Fruit fly (Drosophila melanogaster) whole organism, embryonic: ENCODE results near the gene CG31875.

Source experiments
- Bgb ChIP-seq: fragments of 200-800 bp; sonication (Bioruptor generic); IDR thresholded peaks from 2 replicates; pipeline ENCODE4 v1.3.6; 2022; ENCODE audit warnings: missing biosample characterization, missing genetic modification characterization; ENCODE audit not compliant: partially characterized antibody
- CG13287 ChIP-seq: fragments of 200-800 bp; sonication (Bioruptor generic); IDR thresholded peaks from 2 replicates; pipeline ENCODE4 v1.3.6; 2022; ENCODE audit warnings: missing biosample characterization, missing genetic modification characterization; ENCODE audit not compliant: partially characterized antibody
- CG13775 ChIP-seq: fragments of 200-800 bp; sonication (Bioruptor generic); optimal IDR thresholded peaks from 3 replicates; lab custom pipeline; 2017; ENCODE audit warnings: missing biosample characterization, mild to moderate bottlenecking, missing genetic modification characterization
- CG18619 ChIP-seq: fragments of 200-800 bp; sonication (Bioruptor generic); optimal IDR thresholded peaks from 3 replicates; lab custom pipeline; 2017; ENCODE audit warnings: missing biosample characterization, mild to moderate bottlenecking, missing genetic modification characterization
- CG2120 ChIP-seq: fragments of 200-800 bp; sonication (Bioruptor generic); optimal IDR thresholded peaks from 3 replicates; lab custom pipeline; 2016; ENCODE audit warnings: missing biosample characterization, missing genetic modification characterization
- CG3163 ChIP-seq: fragments of 200-800 bp; sonication (Bioruptor generic); optimal IDR thresholded peaks from 3 replicates; lab custom pipeline; 2016; ENCODE audit warnings: missing biosample characterization, missing genetic modification characterization
- CG34224 ChIP-seq: fragments of 200-800 bp; sonication (Bioruptor generic); IDR thresholded peaks from 3 replicates; pipeline ENCODE4 v1.3.6; 2022; ENCODE audit warnings: missing biosample characterization, missing genetic modification characterization; ENCODE audit not compliant: partially characterized antibody
- CG42726 ChIP-seq: fragments of 200-800 bp; sonication (Bioruptor generic); IDR thresholded peaks from 2 replicates; pipeline ENCODE4 v1.3.6; 2022; ENCODE audit warnings: missing biosample characterization, missing genetic modification characterization; ENCODE audit not compliant: partially characterized antibody
- CG4404 ChIP-seq: fragments of 200-800 bp; sonication (Bioruptor generic); IDR thresholded peaks from 2 replicates; pipeline ENCODE4 v1.3.6; 2022; ENCODE audit warnings: missing biosample characterization, missing genetic modification characterization
- CG4820 ChIP-seq: fragments of 200-800 bp; sonication (Bioruptor generic); optimal IDR thresholded peaks from 3 replicates; lab custom pipeline; 2016; ENCODE audit warnings: missing biosample characterization, missing genetic modification characterization
- CG7271 ChIP-seq: fragments of 200-800 bp; sonication (Bioruptor generic); optimal IDR thresholded peaks from 2 replicates; lab custom pipeline; 2018; ENCODE audit warnings: missing biosample characterization, mild to moderate bottlenecking, missing genetic modification characterization, moderate library complexity
- CG7963 ChIP-seq: fragments of 200-800 bp; sonication (Bioruptor generic); IDR thresholded peaks from 3 replicates; pipeline ENCODE4 v1.3.6; 2022; ENCODE audit warnings: missing biosample characterization, missing genetic modification characterization; ENCODE audit not compliant: partially characterized antibody
- CG8359 ChIP-seq: fragments of 200-800 bp; sonication (Bioruptor generic); optimal IDR thresholded peaks from 2 replicates; lab custom pipeline; 2017; ENCODE audit warnings: missing biosample characterization, mild to moderate bottlenecking, missing genetic modification characterization, borderline replicate concordance
- CG9727 ChIP-seq: fragments of 200-800 bp; sonication (Bioruptor generic); optimal IDR thresholded peaks from 3 replicates; lab custom pipeline; 2017; ENCODE audit warnings: missing biosample characterization, mild to moderate bottlenecking, missing genetic modification characterization
- CG9817 ChIP-seq: fragments of 200-800 bp; sonication (Bioruptor generic); optimal IDR thresholded peaks from 2 replicates; lab custom pipeline; 2018; ENCODE audit warnings: missing biosample characterization, mild to moderate bottlenecking, missing genetic modification characterization, moderate library complexity
- D19B ChIP-seq: fragments of 200-800 bp; sonication (Bioruptor generic); optimal IDR thresholded peaks from 2 replicates; lab custom pipeline; 2017; ENCODE audit warnings: missing biosample characterization, mild to moderate bottlenecking, missing genetic modification characterization
- Dbx ChIP-seq: fragments of 200-800 bp; sonication (Bioruptor generic); IDR thresholded peaks from 3 replicates; pipeline ENCODE4 v1.3.6; 2022; ENCODE audit warnings: missing biosample characterization, missing genetic modification characterization
- Dp ChIP-seq: fragments of 200-800 bp; sonication (Bioruptor generic); optimal IDR thresholded peaks from 2 replicates; lab custom pipeline; 2018; ENCODE audit warnings: missing biosample characterization, mild to moderate bottlenecking, missing genetic modification characterization, moderate library complexity
- Hr39 ChIP-seq: fragments of >200 bp; optimal IDR thresholded peaks from 2 replicates; lab custom pipeline; 2017
- Hr51 ChIP-seq, 2 experiments: fragments of 200-800 bp; sonication (Bioruptor generic); optimal IDR thresholded peaks; 2 replicates in 1 of 2; 3 replicates in 1 of 2; lab custom pipeline; 2016 to 2018; ENCODE audit warnings: missing biosample characterization in 2 of 2, missing genetic modification characterization in 2 of 2, mild to moderate bottlenecking in 1 of 2, moderate library complexity in 1 of 2
- MBD-R2 ChIP-seq: fragments of 200-800 bp; sonication (Bioruptor generic); IDR thresholded peaks from 2 replicates; pipeline ENCODE4 v1.3.6; 2022; ENCODE audit warnings: missing biosample characterization, missing genetic modification characterization
- Max ChIP-seq: fragments of 200-800 bp; sonication (Bioruptor generic); optimal IDR thresholded peaks from 2 replicates; lab custom pipeline; 2016; ENCODE audit warnings: missing biosample characterization, mild to moderate bottlenecking, missing genetic modification characterization
- Nf-YB ChIP-seq: fragments of 200-800 bp; sonication (Bioruptor generic); optimal IDR thresholded peaks from 3 replicates; lab custom pipeline; 2019; ENCODE audit warnings: missing biosample characterization, mild to moderate bottlenecking, missing genetic modification characterization, moderate library complexity
- Rfx ChIP-seq: fragments of 200-800 bp; sonication (Bioruptor generic); IDR thresholded peaks from 2 replicates; pipeline ENCODE4 v1.3.6; 2022; ENCODE audit warnings: missing biosample characterization, missing genetic modification characterization
- Side ChIP-seq: fragments of 200-800 bp; sonication (Bioruptor generic); optimal IDR thresholded peaks from 2 replicates; lab custom pipeline; 2016; ENCODE audit warnings: missing biosample characterization, missing genetic modification characterization
- Spps ChIP-seq: fragments of 200-800 bp; sonication (Bioruptor generic); optimal IDR thresholded peaks from 2 replicates; lab custom pipeline; 2018; ENCODE audit warnings: missing biosample characterization, mild to moderate bottlenecking, missing genetic modification characterization
- YL-1 ChIP-seq: fragments of 200-800 bp; sonication (Bioruptor generic); optimal IDR thresholded peaks from 3 replicates; lab custom pipeline; 2017; ENCODE audit warnings: missing biosample characterization, mild to moderate bottlenecking, missing genetic modification characterization
- ab ChIP-seq: fragments of 200-800 bp; sonication (Bioruptor generic); optimal IDR thresholded peaks from 2 replicates; lab custom pipeline; 2016; ENCODE audit warnings: missing biosample characterization, missing genetic modification characterization
- ac ChIP-seq: fragments of 200-800 bp; sonication (Bioruptor generic); optimal IDR thresholded peaks from 3 replicates; lab custom pipeline; 2017; ENCODE audit warnings: missing biosample characterization, mild to moderate bottlenecking, missing genetic modification characterization
- az2 ChIP-seq: fragments of 200-800 bp; sonication (Bioruptor generic); optimal IDR thresholded peaks from 3 replicates; lab custom pipeline; 2016; ENCODE audit warnings: missing biosample characterization, missing genetic modification characterization
- chif ChIP-seq, 2 experiments: fragments of 200-800 bp; sonication (Bioruptor generic); optimal IDR thresholded peaks; 3 replicates each; lab custom pipeline; 2016; ENCODE audit warnings: missing biosample characterization in 2 of 2, missing genetic modification characterization in 2 of 2
- croc ChIP-seq: fragments of 200-800 bp; sonication (Bioruptor generic); conservative IDR thresholded peaks from 3 replicates; pipeline ENCODE4 v1.3.6; 2022; ENCODE audit warnings: missing biosample characterization, missing genetic modification characterization
- cwo ChIP-seq: fragments of 200-800 bp; sonication (Bioruptor generic); optimal IDR thresholded peaks from 3 replicates; lab custom pipeline; 2017; ENCODE audit warnings: missing biosample characterization, missing genetic modification characterization, mild to moderate bottlenecking, moderate library complexity, missing genetic modification reagents
- da ChIP-seq: fragments of 200-800 bp; sonication (Bioruptor generic); optimal IDR thresholded peaks from 2 replicates; lab custom pipeline; 2016; ENCODE audit warnings: missing biosample characterization, missing genetic modification characterization
- emc ChIP-seq: fragments of 200-800 bp; sonication (Bioruptor generic); optimal IDR thresholded peaks from 2 replicates; lab custom pipeline; 2016; ENCODE audit warnings: missing biosample characterization, missing genetic modification characterization
- fru ChIP-seq: fragments of >200 bp; optimal IDR thresholded peaks from 2 replicates; lab custom pipeline; 2017
- hth ChIP-seq: fragments of >200 bp; optimal IDR thresholded peaks from 2 replicates; lab custom pipeline; 2017; ENCODE audit warnings: inconsistent platforms
- insv ChIP-seq, 2 experiments: fragments of 200-800 bp; sonication (Bioruptor generic); optimal IDR thresholded peaks; 3 replicates each; lab custom pipeline; 2016 to 2018; ENCODE audit warnings: missing biosample characterization in 2 of 2, missing genetic modification characterization in 2 of 2
- klu ChIP-seq: fragments of 200-800 bp; sonication (Bioruptor generic); IDR thresholded peaks from 2 replicates; pipeline ENCODE4 v1.3.6; 2022; ENCODE audit warnings: missing biosample characterization, missing genetic modification characterization
- kni ChIP-seq: fragments of 200-800 bp; sonication (Bioruptor generic); optimal IDR thresholded peaks from 3 replicates; lab custom pipeline; 2017; ENCODE audit warnings: mild to moderate bottlenecking, missing biosample characterization, missing genetic modification reagents, missing genetic modification characterization
- lab ChIP-seq: fragments of 200-800 bp; sonication (Bioruptor generic); optimal IDR thresholded peaks from 3 replicates; lab custom pipeline; 2017; ENCODE audit warnings: missing biosample characterization, missing genetic modification characterization, mild to moderate bottlenecking, moderate library complexity, missing genetic modification reagents
- nau ChIP-seq: fragments of 200-800 bp; sonication (Bioruptor generic); optimal IDR thresholded peaks from 3 replicates; lab custom pipeline; 2017; ENCODE audit warnings: missing biosample characterization, mild to moderate bottlenecking, missing genetic modification characterization, missing genetic modification reagents
- oc ChIP-seq: fragments of 200-800 bp; sonication (Bioruptor generic); optimal IDR thresholded peaks from 2 replicates; lab custom pipeline; 2018; ENCODE audit warnings: missing biosample characterization, mild to moderate bottlenecking, missing genetic modification characterization, moderate library complexity
- pan ChIP-seq, 4 experiments: fragments of >200 bp in 3 of 4; fragments of 200-800 bp in 1 of 4; sonication (Bioruptor generic) in 1 of 4; optimal IDR thresholded peaks in 3 of 4; IDR thresholded peaks in 1 of 4; 2 replicates each; pipeline versions ENCODE4 v1.3.6 to Lab custom; 2017 to 2022; ENCODE audit warnings: missing biosample characterization in 2 of 4, missing genetic modification characterization in 2 of 4, mixed read lengths in 1 of 4
- pb ChIP-seq: fragments of 200-800 bp; sonication (Bioruptor generic); optimal IDR thresholded peaks from 3 replicates; lab custom pipeline; 2016; ENCODE audit warnings: missing biosample characterization, missing genetic modification characterization
- pros ChIP-seq: fragments of 200-800 bp; sonication (Bioruptor generic); optimal IDR thresholded peaks from 3 replicates; lab custom pipeline; 2019; ENCODE audit warnings: missing biosample characterization, mild to moderate bottlenecking, missing genetic modification characterization, moderate library complexity
- ro ChIP-seq: fragments of 200-800 bp; sonication (Bioruptor generic); IDR thresholded peaks from 2 replicates; pipeline ENCODE4 v1.3.6; 2022; ENCODE audit warnings: missing biosample characterization, missing genetic modification characterization
- seq ChIP-seq: fragments of 200-800 bp; sonication (Bioruptor generic); IDR thresholded peaks from 2 replicates; pipeline ENCODE4 v1.3.6; 2022; ENCODE audit warnings: missing biosample characterization, missing genetic modification characterization
- slbo ChIP-seq: fragments of 200-800 bp; sonication (Bioruptor generic); IDR thresholded peaks from 2 replicates; pipeline ENCODE4 v1.3.6; 2022; ENCODE audit warnings: missing biosample characterization, missing genetic modification characterization
- vvl ChIP-seq: fragments of 200-800 bp; sonication (Bioruptor generic); IDR thresholded peaks from 2 replicates; pipeline ENCODE4 v1.3.6; 2022; ENCODE audit warnings: missing biosample characterization, missing genetic modification characterization

CG31875 gene

DNA sequence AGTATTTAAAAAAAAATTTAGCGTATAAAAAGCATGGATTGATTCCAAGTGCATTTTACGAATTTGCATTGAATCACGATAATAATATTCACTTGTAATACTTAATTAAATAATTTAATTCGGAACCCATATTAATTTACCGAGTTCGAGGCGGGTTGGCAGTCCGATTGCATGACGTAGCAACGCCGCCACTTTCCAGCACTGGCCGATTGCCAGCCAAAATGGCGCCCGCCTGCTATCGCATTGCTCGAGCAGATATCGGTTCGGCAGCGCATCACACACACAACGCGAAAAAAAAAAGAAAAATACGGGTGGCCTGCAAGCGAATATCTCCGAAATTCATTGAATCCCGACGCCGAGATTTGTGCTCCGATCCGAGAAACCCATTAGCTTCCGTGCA lies 1.1 kb upstream of the CG31875 start, which contains the start of gene Ndf (continued):
- TF ChIP-seq Dbx (GFP tag; lab: Robert Waterston, UW): peak; percentile 80
- peak; percentile 50 for TF ChIP-seq az2 (GFP tag; lab: Kevin White, UChicago)
- TF ChIP-seq slbo (GFP tag; lab: Robert Waterston, UW): peak; percentile 85
- TF ChIP-seq MBD-R2 (GFP tag; lab: Robert Waterston, UW): peak; percentile 71
- no peak for TF ChIP-seq Hr39
- TF ChIP-seq YL-1 (GFP tag; lab: Kevin White, UChicago): peak; percentile 73
- TF ChIP-seq pan (optimal IDR thresholded peaks at IDR 0.05; lab: Kevin White, UChicago): no peak
- peak in 1 of 2 experiments; percentile 68 for TF ChIP-seq pan (GFP tag; optimal IDR thresholded peaks at IDR 0.05 in 1 of 2, IDR thresholded peaks at IDR 0.05 in 1 of 2)
- peak; percentile 31 for TF ChIP-seq cwo (GFP tag; lab: Kevin White, UChicago)
- peak; percentile 13 for TF ChIP-seq pb
- 0 out of 2 replicates have a peak, but pooled peaks have one; percentile 29 for TF ChIP-seq CG4404 (GFP tag; lab: Robert Waterston, UW)
- peak; percentile 65 for TF ChIP-seq CG4820
- peak; percentile 82 for TF ChIP-seq vvl
- peak; percentile 77 for TF ChIP-seq CG2120 (GFP tag; lab: Kevin White, UChicago)
- TF ChIP-seq Bgb (GFP tag; lab: Robert Waterston, UW): peak; percentile 87
- TF ChIP-seq emc (GFP tag; lab: Kevin White, UChicago): no peak
- TF ChIP-seq ro (GFP tag; lab: Robert Waterston, UW): no peak
- peak; percentile 82 for TF ChIP-seq lab (GFP tag; lab: Kevin White, UChicago)
- no peak for TF ChIP-seq seq
- TF ChIP-seq pros: no peak
- TF ChIP-seq Max (GFP tag; lab: Kevin White, UChicago): peak; percentile 69
- TF ChIP-seq nau: no peak
- TF ChIP-seq insv (GFP tag; optimal IDR thresholded peaks at IDR 0.05; lab: Kevin White, UChicago): no peak
- TF ChIP-seq CG9727 (GFP tag; lab: Kevin White, UChicago): peak; percentile 46
- peak; percentile 78 for TF ChIP-seq CG13287 (GFP tag; lab: Robert Waterston, UW)
- TF ChIP-seq CG7963 (GFP tag; lab: Robert Waterston, UW): peak; percentile 60; the same call in 2 of the 3 replicates
- TF ChIP-seq CG42726 (GFP tag; lab: Robert Waterston, UW): peak; percentile 89
- no peak for TF ChIP-seq Spps
- peak; percentile 8 for TF ChIP-seq CG7271 (tag; lab: Kevin White, UChicago)
- TF ChIP-seq Rfx (GFP tag; lab: Robert Waterston, UW): peak; percentile 91
- TF ChIP-seq Nf-YB: peak; percentile 13
- no peak for TF ChIP-seq fru (lab: Kevin White, UChicago)
- TF ChIP-seq chif (GFP tag; optimal IDR thresholded peaks at IDR 0.05; lab: Kevin White, UChicago): peak; percentile 52 to 62
- TF ChIP-seq CG18619: peak; percentile 46
- TF ChIP-seq D19B: peak; percentile 18
- TF ChIP-seq ab (GFP tag; lab: Kevin White, UChicago): no peak
- TF ChIP-seq croc (GFP tag; lab: Robert Waterston, UW): no peak
- TF ChIP-seq CG13775 (GFP tag; lab: Kevin White, UChicago): peak; percentile 52
- TF ChIP-seq CG34224: peak; percentile 71
- peak; percentile 43 to 62 for TF ChIP-seq Hr51 (GFP tag; optimal IDR thresholded peaks at IDR 0.05; lab: Kevin White, UChicago)
- TF ChIP-seq kni (GFP tag; lab: Kevin White, UChicago): peak; percentile 2
- no peak for TF ChIP-seq CG3163 (GFP tag; lab: Kevin White, UChicago)
- peak; percentile 70 for TF ChIP-seq CG9817 (tag; lab: Kevin White, UChicago)
- no peak for TF ChIP-seq da
- TF ChIP-seq CG8359 (GFP tag; lab: Kevin White, UChicago): no peak
- peak; percentile 4 for TF ChIP-seq oc (tag; lab: Kevin White, UChicago)
- TF ChIP-seq klu (GFP tag; lab: Robert Waterston, UW): 0 out of 2 replicates have a peak, but pooled peaks have one; percentile 9
- no peak for TF ChIP-seq hth (lab: Kevin White, UChicago)
- TF ChIP-seq Dp (GFP tag; lab: Kevin White, UChicago): peak; percentile 48
- peak; percentile 37 for TF ChIP-seq Side (GFP tag; lab: Kevin White, UChicago)
- TF ChIP-seq ac (GFP tag; lab: Kevin White, UChicago): no peak
